Worm (Caenorhabditis elegans): ENCODE data around the gene Y55F3BL.6.

Y55F3BL.6 gene

DNA sequence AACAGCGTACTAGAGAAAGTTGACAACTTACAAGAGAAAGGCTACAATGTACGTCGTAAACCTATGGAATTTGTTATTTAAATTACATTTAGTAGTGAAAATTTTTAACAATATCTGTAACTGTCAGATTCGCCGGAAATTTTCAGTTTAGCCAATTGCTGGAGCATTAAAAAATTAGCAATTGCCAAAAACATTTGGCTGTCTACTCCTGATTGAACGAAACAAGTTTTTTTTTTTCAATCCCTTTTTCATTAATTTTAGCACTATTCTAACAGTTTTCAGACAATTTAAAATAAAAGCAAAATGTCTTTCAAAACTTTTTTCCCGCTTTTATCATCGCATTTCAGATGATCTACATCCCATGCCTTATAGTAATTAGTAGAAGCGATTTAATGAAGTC, 49.9 kb downstream of the Y55F3BL.6 start:
- TF ChIP-seq ref-1 (GFP tag; conservative IDR thresholded peaks at IDR 0.05), result no peak

DNA sequence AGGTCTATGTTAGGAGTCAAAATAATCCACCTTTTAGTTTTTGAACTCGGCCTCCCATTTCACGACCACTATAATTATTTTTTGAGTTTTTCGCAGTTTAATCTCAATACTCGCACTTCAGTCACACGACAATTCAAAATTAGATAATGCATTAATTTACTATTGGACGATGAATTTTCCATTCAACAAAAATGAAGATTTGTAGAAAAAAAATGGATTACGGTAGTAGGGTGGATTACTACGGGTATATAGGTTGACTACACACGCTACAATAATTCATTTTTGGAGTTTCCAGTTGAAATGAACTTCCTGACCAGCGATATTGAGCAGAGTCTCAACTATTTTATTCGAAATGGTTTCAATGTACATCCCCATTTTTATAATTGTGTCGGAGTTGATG, 50.5 kb downstream of the Y55F3BL.6 start, which contains the start of gene srt-23:
Gene srt-23 (plus strand): TSS at position 301 of the 400 bp plus-strand sequence.
- TF ChIP-seq tab-1 (GFP tag; IDR thresholded peaks at IDR 0.05) (no peak), flt-1 (GFP tag; IDR thresholded peaks at IDR 0.05) (no peak), T22C8.4 (GFP tag; IDR thresholded peaks at IDR 0.05) (no peak), med-1 (GFP tag; optimal IDR thresholded peaks at IDR 0.05; ENCODE audit: insufficient read depth) (no peak)

Data from whole organism, midembryonic.